Worm (Caenorhabditis elegans) whole organism, L4 larva: ENCODE data around the gene aman-2.

Source experiments
- F49E8.2 ChIP-seq: sonication (generic microtip); optimal IDR thresholded peaks from 2 replicates; lab custom pipeline; 2016; ENCODE audit warnings: missing compliant biosample characterization, mild to moderate bottlenecking, missing genetic modification characterization, borderline replicate concordance
- fos-1 ChIP-seq: fragments of 150-350 bp; optimal IDR thresholded peaks from 2 replicates; lab custom pipeline; 2014; ENCODE audit warnings: missing biosample characterization, missing genetic modification characterization
- nhr-11 ChIP-seq: fragments of 150-350 bp; optimal IDR thresholded peaks from 2 replicates; lab custom pipeline; 2014; ENCODE audit warnings: missing biosample characterization, missing genetic modification characterization
- php-3 ChIP-seq: fragments of 200-800 bp; sonication (Bioruptor generic); IDR thresholded peaks from 2 replicates; pipeline ENCODE4 v1.3.6; 2022; ENCODE audit warnings: missing genetic modification reagents, missing genetic modification characterization, missing compliant biosample characterization

ce11 chrV:11953621-11954020 lies 20.6 kb upstream of the aman-2 start:
- TF ChIP-seq F49E8.2 (no peak), fos-1 (tag; lab: Kevin White, UChicago) (no peak), nhr-11 (tag; lab: Kevin White, UChicago) (no peak), php-3 (GFP tag; lab: Robert Waterston, UW) (no peak)
